Fruit fly (Drosophila melanogaster) whole organism, embryonic: ENCODE data around the gene bab2.

Experiments
- Adf1 ChIP-seq: fragments of 200-800 bp; sonication (Bioruptor generic); IDR thresholded peaks from 2 replicates; pipeline ENCODE4 v1.3.6; 2022; ENCODE audit warnings: missing biosample characterization, missing genetic modification characterization
- Awh ChIP-seq: fragments of 200-800 bp; sonication (Bioruptor generic); IDR thresholded peaks from 2 replicates; pipeline ENCODE4, ENCODE4 v1.3.6; 2022; ENCODE audit warnings: missing biosample characterization, missing genetic modification characterization
- Bgb ChIP-seq: fragments of 200-800 bp; sonication (Bioruptor generic); IDR thresholded peaks from 2 replicates; pipeline ENCODE4 v1.3.6; 2022; ENCODE audit warnings: missing biosample characterization, missing genetic modification characterization; ENCODE audit not compliant: partially characterized antibody
- CG10654 ChIP-seq: fragments of 200-800 bp; sonication (Bioruptor generic); optimal IDR thresholded peaks from 2 replicates; lab custom pipeline; 2016; ENCODE audit warnings: missing biosample characterization, missing genetic modification characterization
- CG11695 ChIP-seq: fragments of 200-800 bp; sonication (Bioruptor generic); IDR thresholded peaks from 3 replicates; pipeline ENCODE4 v1.3.6; 2022; ENCODE audit warnings: missing biosample characterization, missing genetic modification characterization
- CG13894 ChIP-seq: fragments of 200-800 bp; sonication (Bioruptor generic); optimal IDR thresholded peaks from 3 replicates; lab custom pipeline; 2018; ENCODE audit warnings: missing biosample characterization, mild to moderate bottlenecking, missing genetic modification characterization, moderate library complexity
- CG1529 ChIP-seq: fragments of 200-800 bp; sonication (Bioruptor generic); optimal IDR thresholded peaks from 3 replicates; lab custom pipeline; 2018; ENCODE audit warnings: missing biosample characterization, missing genetic modification characterization
- CG15479 ChIP-seq: fragments of 200-800 bp; sonication (Bioruptor generic); optimal IDR thresholded peaks from 3 replicates; lab custom pipeline; 2019; ENCODE audit warnings: missing biosample characterization, mild to moderate bottlenecking, missing genetic modification characterization, moderate library complexity
- CG17328 ChIP-seq: fragments of 200-800 bp; sonication (Bioruptor generic); IDR thresholded peaks from 2 replicates; pipeline ENCODE4 v1.3.6; 2022; ENCODE audit warnings: missing biosample characterization, missing genetic modification characterization
- CG17361 ChIP-seq: fragments of 200-800 bp; sonication (Bioruptor generic); IDR thresholded peaks from 3 replicates; pipeline ENCODE4 v1.3.6; 2022; ENCODE audit warnings: missing biosample characterization, missing genetic modification characterization
- CG18011 ChIP-seq: fragments of 200-800 bp; sonication (Bioruptor generic); optimal IDR thresholded peaks from 2 replicates; lab custom pipeline; 2017; ENCODE audit warnings: missing biosample characterization, missing genetic modification characterization, mild to moderate bottlenecking, moderate library complexity, missing genotype
- CG1832 ChIP-seq: fragments of 200-800 bp; sonication (Bioruptor generic); optimal IDR thresholded peaks from 2 replicates; lab custom pipeline; 2017; ENCODE audit warnings: missing biosample characterization, mild to moderate bottlenecking, missing genetic modification characterization, inconsistent platforms
- CG31224 ChIP-seq: fragments of 200-800 bp; sonication (Bioruptor generic); IDR thresholded peaks from 2 replicates; pipeline ENCODE4 v1.3.6; 2022; ENCODE audit warnings: missing biosample characterization, missing genetic modification characterization
- CG3163 ChIP-seq: fragments of 200-800 bp; sonication (Bioruptor generic); optimal IDR thresholded peaks from 3 replicates; lab custom pipeline; 2016; ENCODE audit warnings: missing biosample characterization, missing genetic modification characterization
- CG32767 ChIP-seq: fragments of 200-800 bp; sonication (Bioruptor generic); IDR thresholded peaks from 2 replicates; pipeline ENCODE4 v1.3.6; 2022; ENCODE audit warnings: missing biosample characterization, missing genetic modification characterization
- CG3281 ChIP-seq: fragments of 200-800 bp; sonication (Bioruptor generic); optimal IDR thresholded peaks from 3 replicates; lab custom pipeline; 2017; ENCODE audit warnings: missing biosample characterization, mild to moderate bottlenecking, missing genetic modification characterization
- CG4360 ChIP-seq: fragments of 200-800 bp; sonication (Bioruptor generic); IDR thresholded peaks from 2 replicates; pipeline ENCODE4 v1.3.6; 2022; ENCODE audit warnings: missing biosample characterization, missing genetic modification characterization
- CG43689 ChIP-seq: fragments of 200-800 bp; sonication (Bioruptor generic); IDR thresholded peaks from 2 replicates; pipeline ENCODE4 v1.3.6; 2022; ENCODE audit warnings: missing biosample characterization, missing genetic modification characterization
- CG6854 ChIP-seq: fragments of 200-800 bp; sonication (Bioruptor generic); optimal IDR thresholded peaks from 3 replicates; lab custom pipeline; 2017; ENCODE audit warnings: missing biosample characterization, mild to moderate bottlenecking, missing genetic modification characterization
- Dbx ChIP-seq: fragments of 200-800 bp; sonication (Bioruptor generic); IDR thresholded peaks from 3 replicates; pipeline ENCODE4 v1.3.6; 2022; ENCODE audit warnings: missing biosample characterization, missing genetic modification characterization
- Deaf1 ChIP-seq: fragments of 200-800 bp; optimal IDR thresholded peaks from 3 replicates; lab custom pipeline; 2019; ENCODE audit warnings: missing biosample characterization, mild to moderate bottlenecking, missing genetic modification characterization, moderate library complexity
- Dip2 ChIP-seq: fragments of 200-800 bp; sonication (Bioruptor generic); IDR thresholded peaks from 2 replicates; pipeline ENCODE4 v1.3.6; 2022; ENCODE audit warnings: missing biosample characterization, missing genetic modification characterization
- Elba2 ChIP-seq: fragments of 200-800 bp; sonication (Bioruptor generic); optimal IDR thresholded peaks from 3 replicates; lab custom pipeline; 2016; ENCODE audit warnings: missing biosample characterization, missing genetic modification characterization
- Kr ChIP-seq: fragments of 200-800 bp; sonication (Bioruptor generic); optimal IDR thresholded peaks from 2 replicates; lab custom pipeline; 2017; ENCODE audit warnings: missing biosample characterization, mild to moderate bottlenecking, missing genetic modification characterization
- Mad ChIP-seq: fragments of 200-800 bp; sonication (Bioruptor generic); optimal IDR thresholded peaks from 2 replicates; lab custom pipeline; 2016; ENCODE audit warnings: missing biosample characterization, missing genetic modification characterization
- Nf-YA ChIP-seq: fragments of 200-800 bp; sonication (Bioruptor generic); IDR thresholded peaks from 2 replicates; pipeline ENCODE4 v1.3.6; 2022; ENCODE audit warnings: missing biosample characterization, missing genetic modification characterization
- Stat92E ChIP-seq, 3 experiments: fragments of >200 bp in 2 of 3; fragments of 200-800 bp in 1 of 3; sonication (Bioruptor generic) in 1 of 3; optimal IDR thresholded peaks; 2 replicates each; lab custom pipeline; 2017 to 2019; ENCODE audit warnings: missing biosample characterization in 3 of 3, missing genetic modification characterization in 3 of 3, mild to moderate bottlenecking in 1 of 3, moderate library complexity in 1 of 3
- Taf1 ChIP-seq: fragments of 200-800 bp; sonication (Bioruptor generic); IDR thresholded peaks from 2 replicates; pipeline ENCODE4 v1.3.6; 2022; ENCODE audit warnings: missing biosample characterization, missing genetic modification characterization
- abd-A ChIP-seq: fragments of 200-800 bp; sonication (Bioruptor generic); optimal IDR thresholded peaks from 3 replicates; lab custom pipeline; 2019; ENCODE audit warnings: missing biosample characterization, mild to moderate bottlenecking, missing genetic modification characterization, moderate library complexity
- ash1 ChIP-seq: fragments of 200-800 bp; sonication (Bioruptor generic); optimal IDR thresholded peaks from 2 replicates; lab custom pipeline; 2018; ENCODE audit warnings: missing biosample characterization, mild to moderate bottlenecking, missing genetic modification characterization
- bcd ChIP-seq: fragments of 200-800 bp; sonication (Bioruptor generic); optimal IDR thresholded peaks from 2 replicates; lab custom pipeline; 2017; ENCODE audit warnings: missing biosample characterization, mild to moderate bottlenecking, missing genetic modification characterization
- chinmo ChIP-seq: fragments of 200-800 bp; sonication (Bioruptor generic); IDR thresholded peaks from 4 replicates; pipeline ENCODE4 v1.3.6; 2022; ENCODE audit warnings: missing biosample characterization, missing genetic modification characterization; ENCODE audit not compliant: partially characterized antibody
- crol ChIP-seq: fragments of 200-800 bp; sonication (Bioruptor generic); IDR thresholded peaks from 2 replicates; pipeline ENCODE4 v1.3.6; 2022; ENCODE audit warnings: missing biosample characterization, missing genetic modification characterization
- cwo ChIP-seq: fragments of 200-800 bp; sonication (Bioruptor generic); optimal IDR thresholded peaks from 3 replicates; lab custom pipeline; 2017; ENCODE audit warnings: missing biosample characterization, missing genetic modification characterization, mild to moderate bottlenecking, moderate library complexity, missing genetic modification reagents
- dan ChIP-seq: fragments of 200-800 bp; sonication (Bioruptor generic); IDR thresholded peaks from 2 replicates; pipeline ENCODE4 v1.3.6; 2022; ENCODE audit warnings: missing biosample characterization, missing genetic modification characterization
- dimm ChIP-seq: fragments of 200-800 bp; sonication (Bioruptor generic); IDR thresholded peaks from 2 replicates; pipeline ENCODE4 v1.3.6; 2022; ENCODE audit warnings: missing biosample characterization, missing genetic modification characterization
- gro ChIP-seq: fragments of 200-800 bp; sonication (Bioruptor generic); optimal IDR thresholded peaks from 2 replicates; lab custom pipeline; 2016; ENCODE audit warnings: missing biosample characterization, missing genetic modification characterization
- inv ChIP-seq: fragments of 200-800 bp; sonication (Bioruptor generic); IDR thresholded peaks from 2 replicates; pipeline ENCODE4 v1.3.6; 2022; ENCODE audit warnings: missing biosample characterization, missing genetic modification characterization; ENCODE audit not compliant: partially characterized antibody
- mirr ChIP-seq: fragments of 200-800 bp; sonication (Bioruptor generic); optimal IDR thresholded peaks from 3 replicates; lab custom pipeline; 2018; ENCODE audit warnings: missing biosample characterization, mild to moderate bottlenecking, missing genetic modification characterization
- nerfin-1 ChIP-seq: fragments of 200-800 bp; sonication (Bioruptor generic); optimal IDR thresholded peaks from 3 replicates; lab custom pipeline; 2019; ENCODE audit warnings: missing biosample characterization, mild to moderate bottlenecking, missing genetic modification characterization, moderate library complexity
- nerfin-2 ChIP-seq: fragments of 200-800 bp; sonication (Bioruptor generic); IDR thresholded peaks from 2 replicates; pipeline ENCODE4 v1.3.6; 2022; ENCODE audit warnings: missing biosample characterization, missing genetic modification characterization; ENCODE audit not compliant: partially characterized antibody
- salm ChIP-seq: fragments of 200-800 bp; sonication (Bioruptor generic); optimal IDR thresholded peaks from 2 replicates; lab custom pipeline; 2018; ENCODE audit warnings: missing biosample characterization, mild to moderate bottlenecking, missing genetic modification characterization
- sima ChIP-seq: fragments of 200-800 bp; sonication (Bioruptor generic); optimal IDR thresholded peaks from 2 replicates; lab custom pipeline; 2016; ENCODE audit warnings: missing biosample characterization, missing genetic modification characterization
- slp2 ChIP-seq: fragments of 200-800 bp; sonication (Bioruptor generic); optimal IDR thresholded peaks from 2 replicates; lab custom pipeline; 2016; ENCODE audit warnings: missing biosample characterization, missing genetic modification characterization
- sqz ChIP-seq: fragments of 200-800 bp; sonication (Bioruptor generic); optimal IDR thresholded peaks from 3 replicates; lab custom pipeline; 2018; ENCODE audit warnings: missing biosample characterization, mild to moderate bottlenecking, missing genetic modification characterization
- tna ChIP-seq: fragments of 200-800 bp; sonication (Bioruptor generic); IDR thresholded peaks from 2 replicates; pipeline ENCODE4 v1.3.6; 2022; ENCODE audit warnings: missing biosample characterization, missing genetic modification characterization; ENCODE audit not compliant: partially characterized antibody
- trh ChIP-seq: fragments of 200-800 bp; sonication (Bioruptor generic); optimal IDR thresholded peaks from 2 replicates; lab custom pipeline; 2016; ENCODE audit warnings: missing biosample characterization, missing genetic modification characterization
- tx ChIP-seq: fragments of 200-800 bp; sonication (Bioruptor generic); optimal IDR thresholded peaks from 2 replicates; lab custom pipeline; 2016; ENCODE audit warnings: missing biosample characterization, missing genetic modification characterization
- vvl ChIP-seq: fragments of 200-800 bp; sonication (Bioruptor generic); IDR thresholded peaks from 2 replicates; pipeline ENCODE4 v1.3.6; 2022; ENCODE audit warnings: missing biosample characterization, missing genetic modification characterization
- zfh1 ChIP-seq: fragments of 200-800 bp; sonication (Bioruptor generic); IDR thresholded peaks from 3 replicates; pipeline ENCODE4 v1.3.6; 2022; ENCODE audit warnings: missing biosample characterization, missing genetic modification characterization

The bab2 gene

dm6 chr3L:1170611-1171010 lies 6.5 kb downstream of the bab2 start:
- TF ChIP-seq Stat92E (GFP tag; optimal IDR thresholded peaks at IDR 0.05; lab: Kevin White, UChicago) (no peak), Deaf1 (tag; lab: Kevin White, UChicago) (peak; percentile 2), dimm (GFP tag; lab: Robert Waterston, UW) (no peak), CG13894 (tag; lab: Kevin White, UChicago) (peak; percentile 26), CG31224 (GFP tag; lab: Robert Waterston, UW) (peak; percentile 95), Bgb (GFP tag; lab: Robert Waterston, UW) (0 out of 2 replicates have a peak, but pooled peaks have one; percentile 19), abd-A (tag; lab: Kevin White, UChicago) (peak; percentile 75), CG3163 (no peak), crol (GFP tag; lab: Robert Waterston, UW) (peak; percentile 43; the same call in 1 of the 2 replicates)
- TF ChIP-seq, all 482 proteins: peak for 6

dm6 chr3L:1169617-1170016 lies 7.5 kb downstream of the bab2 start:
- TF ChIP-seq zfh1 (no peak), CG32767 (GFP tag; lab: Robert Waterston, UW) (no peak), tna (GFP tag; lab: Robert Waterston, UW) (no peak), CG1529 (peak; percentile 26), CG15479 (no peak), slp2 (no peak), mirr (no peak), Kr (no peak), Taf1 (no peak), inv (GFP tag; lab: Robert Waterston, UW) (no peak), dan (GFP tag; lab: Robert Waterston, UW) (no peak), vvl (no peak), Dbx (GFP tag; lab: Robert Waterston, UW) (no peak), CG43689 (no peak), sima (GFP tag; lab: Kevin White, UChicago) (no peak), sqz (peak; percentile 36), gro (GFP tag; lab: Kevin White, UChicago) (no peak), salm (peak; percentile 61), bcd (GFP tag; lab: Kevin White, UChicago) (no peak), Bgb (GFP tag; lab: Robert Waterston, UW) (no peak), Dip2 (GFP tag; lab: Robert Waterston, UW) (no peak), Awh (GFP tag; lab: Robert Waterston, UW) (no peak), CG11695 (no peak), tx (GFP tag; lab: Kevin White, UChicago) (no peak), Adf1 (GFP tag; lab: Robert Waterston, UW) (no peak), chinmo (GFP tag; lab: Robert Waterston, UW) (0 out of 4 replicates have a peak, but pooled peaks have one; percentile 32), CG6854 (GFP tag; lab: Kevin White, UChicago) (no peak), Mad (GFP tag; lab: Kevin White, UChicago) (no peak), ash1 (GFP tag; lab: Kevin White, UChicago) (no peak), Elba2 (GFP tag; lab: Kevin White, UChicago) (no peak), CG17328 (GFP tag; lab: Robert Waterston, UW) (no peak), nerfin-2 (GFP tag; lab: Robert Waterston, UW) (no peak), cwo (GFP tag; lab: Kevin White, UChicago) (peak; percentile 30), nerfin-1 (tag; lab: Kevin White, UChicago) (no peak), CG1832 (GFP tag; lab: Kevin White, UChicago) (no peak), CG4360 (GFP tag; lab: Robert Waterston, UW) (no peak), CG10654 (GFP tag; lab: Kevin White, UChicago) (no peak), CG17361 (GFP tag; lab: Robert Waterston, UW) (no peak), Nf-YA (no peak), CG3281 (GFP tag; lab: Kevin White, UChicago) (peak; percentile 37), CG18011 (GFP tag; lab: Kevin White, UChicago) (no peak), trh (GFP tag; lab: Kevin White, UChicago) (no peak)
